Fruit fly (Drosophila melanogaster) S2 (cell line): Measurements from ENCODE around the gene ND-13B.

ENCODE experiments used
- CG8478 ChIP-seq: fragments of >200 bp; optimal IDR thresholded peaks from 2 replicates; lab custom pipeline; 2018
- CTCF ChIP-seq, 2 experiments: fragments of >200 bp; optimal IDR thresholded peaks; 2 replicates each; lab custom pipeline; 2018

- TF ChIP-seq CTCF (optimal IDR thresholded peaks at IDR 0.05; lab: Kevin White, UChicago), result no peak
- TF ChIP-seq CG8478, result no peak
These were observed 7.3 kb downstream of the ND-13B start for dm6 chr3L:10686625-10687024.
